Fruit fly (Drosophila melanogaster): ENCODE measurements around the gene CG14711.

- TF ChIP-seq tj (GFP tag; optimal IDR thresholded peaks at IDR 0.05) = no peak
- no peak for TF ChIP-seq Clk (GFP tag; optimal IDR thresholded peaks at IDR 0.05)
- no peak for TF ChIP-seq toe (GFP tag; optimal IDR thresholded peaks at IDR 0.05)
- no peak for TF ChIP-seq CG7101 (tag; optimal IDR thresholded peaks at IDR 0.05)
These were observed 18.3 kb upstream of the CG14711 start for dm6 chr3R:11604654-11605436.
